Worm (Caenorhabditis elegans) whole organism, L4 larva: ENCODE results near the gene C27D6.1.

Source experiments
- cey-2 ChIP-seq: sonication (generic microtip); optimal IDR thresholded peaks from 3 replicates; lab custom pipeline; 2017; ENCODE audit warnings: missing genetic modification characterization, mild to moderate bottlenecking, missing compliant biosample characterization, antibody characterized with exemption, borderline replicate concordance; ENCODE audit not compliant: insufficient read depth
- egl-27 ChIP-seq: sonication (generic microtip); optimal IDR thresholded peaks from 3 replicates; lab custom pipeline; 2017; ENCODE audit warnings: missing biosample characterization, missing genetic modification reagents, missing genetic modification characterization
- hlh-30 ChIP-seq: sonication (generic microtip); optimal IDR thresholded peaks from 2 replicates; lab custom pipeline; 2017; ENCODE audit warnings: antibody characterized with exemption, mild to moderate bottlenecking, missing genetic modification characterization, missing compliant biosample characterization; ENCODE audit not compliant: insufficient read depth
- jun-1 ChIP-seq: fragments of 150-350 bp; optimal IDR thresholded peaks from 2 replicates; lab custom pipeline; 2014; ENCODE audit warnings: missing biosample characterization, missing genetic modification reagents, missing genetic modification characterization
- nhr-28 ChIP-seq: fragments of 150-350 bp; optimal IDR thresholded peaks from 2 replicates; lab custom pipeline; 2014; ENCODE audit warnings: missing biosample characterization, missing genetic modification characterization
- nhr-6 ChIP-seq: fragments of 150-350 bp; optimal IDR thresholded peaks from 2 replicates; lab custom pipeline; 2014; ENCODE audit warnings: missing biosample characterization, missing genetic modification characterization
- skn-1 ChIP-seq: fragments of 150-350 bp; optimal IDR thresholded peaks from 2 replicates; lab custom pipeline; 2014; ENCODE audit warnings: missing biosample characterization, missing genetic modification characterization
- ztf-11 ChIP-seq: fragments of 150-350 bp; optimal IDR thresholded peaks from 2 replicates; lab custom pipeline; 2014; ENCODE audit warnings: missing biosample characterization, missing genetic modification characterization

- TF ChIP-seq egl-27 (tag; lab: Kevin White, UChicago): no peak
- TF ChIP-seq ztf-11 (tag; lab: Kevin White, UChicago): no peak
- no peak for TF ChIP-seq skn-1
- TF ChIP-seq cey-2 (tag; lab: Kevin White, UChicago): no peak
- no peak for TF ChIP-seq nhr-28
- no peak for TF ChIP-seq jun-1 (tag; lab: Kevin White, UChicago)
- no peak for TF ChIP-seq hlh-30 (tag; lab: Kevin White, UChicago)
- no peak for TF ChIP-seq nhr-6 (tag; lab: Kevin White, UChicago)
Measured at ce11 chrII:5186870-5187269, 14.3 kb downstream of the C27D6.1 start.
